Worm (Caenorhabditis elegans) whole organism, late embryonic: ENCODE results near the gene clp-9.

Source experiments
- C08G9.2 ChIP-seq: sonication (generic microtip); optimal IDR thresholded peaks from 2 replicates; lab custom pipeline; 2016; ENCODE audit warnings: mild to moderate bottlenecking, missing genetic modification characterization, moderate library complexity, missing compliant biosample characterization
- C38D4.7 ChIP-seq: fragments of 200-800 bp; sonication (Bioruptor generic); optimal IDR thresholded peaks from 2 replicates; lab custom pipeline; 2018; ENCODE audit warnings: mild to moderate bottlenecking, missing genetic modification characterization, moderate library complexity, missing compliant biosample characterization
- K02D7.2 ChIP-seq: sonication (generic microtip); optimal IDR thresholded peaks from 2 replicates; lab custom pipeline; 2017; ENCODE audit warnings: mild to moderate bottlenecking, missing genetic modification characterization, missing compliant biosample characterization
- T23F11.4 ChIP-seq: fragments of 200-800 bp; sonication (Bioruptor generic); optimal IDR thresholded peaks from 2 replicates; lab custom pipeline; 2018; ENCODE audit warnings: mild to moderate bottlenecking, missing genetic modification characterization, missing compliant biosample characterization
- Y22D7AL.16 ChIP-seq: sonication (generic microtip); optimal IDR thresholded peaks from 2 replicates; lab custom pipeline; 2016; ENCODE audit warnings: missing genetic modification characterization, missing compliant biosample characterization
- ama-1 ChIP-seq: fragments of 150-350 bp; optimal IDR thresholded peaks from 2 replicates; lab custom pipeline; 2014
- ceh-14 ChIP-seq: sonication (generic microtip); optimal IDR thresholded peaks from 2 replicates; lab custom pipeline; 2016; ENCODE audit warnings: missing genotype, missing genetic modification characterization, missing compliant biosample characterization
- ceh-18 ChIP-seq: sonication (generic microtip); optimal IDR thresholded peaks from 2 replicates; lab custom pipeline; 2016; ENCODE audit warnings: missing genetic modification characterization, missing compliant biosample characterization
- ceh-2 ChIP-seq: sonication (generic microtip); optimal IDR thresholded peaks from 2 replicates; lab custom pipeline; 2016; ENCODE audit warnings: missing genotype, missing genetic modification characterization, missing compliant biosample characterization
- ceh-22 ChIP-seq: sonication (generic microtip); optimal IDR thresholded peaks from 2 replicates; lab custom pipeline; 2017; ENCODE audit warnings: missing biosample characterization, missing genetic modification characterization
- ceh-24 ChIP-seq: sonication (generic microtip); optimal IDR thresholded peaks from 2 replicates; lab custom pipeline; 2016; ENCODE audit warnings: mild to moderate bottlenecking, missing genetic modification characterization, missing compliant biosample characterization
- ceh-34 ChIP-seq: sonication (generic microtip); optimal IDR thresholded peaks from 2 replicates; lab custom pipeline; 2016; ENCODE audit warnings: mild to moderate bottlenecking, missing genetic modification characterization, missing compliant biosample characterization
- ceh-45 ChIP-seq: fragments of 200-800 bp; sonication (Bioruptor generic); IDR thresholded peaks from 2 replicates; pipeline ENCODE4 v1.3.6; 2022; ENCODE audit warnings: missing genetic modification reagents, missing genetic modification characterization, missing compliant biosample characterization
- ceh-6 ChIP-seq: fragments of 200-800 bp; sonication (Bioruptor generic); optimal IDR thresholded peaks from 2 replicates; lab custom pipeline; 2018; ENCODE audit warnings: mild to moderate bottlenecking, missing genetic modification characterization, missing compliant biosample characterization
- ceh-9 ChIP-seq: sonication (generic microtip); optimal IDR thresholded peaks from 2 replicates; lab custom pipeline; 2016; ENCODE audit warnings: mild to moderate bottlenecking, missing genetic modification characterization, inconsistent platforms, missing compliant biosample characterization
- che-1 ChIP-seq: sonication (generic microtip); optimal IDR thresholded peaks from 2 replicates; lab custom pipeline; 2016; ENCODE audit warnings: mild to moderate bottlenecking, missing genetic modification characterization, missing compliant biosample characterization
- dmd-4 ChIP-seq: sonication (generic microtip); optimal IDR thresholded peaks from 2 replicates; lab custom pipeline; 2016; ENCODE audit warnings: borderline replicate concordance, missing genetic modification characterization, missing compliant biosample characterization
- dve-1 ChIP-seq: sonication (generic microtip); optimal IDR thresholded peaks from 2 replicates; lab custom pipeline; 2017; ENCODE audit warnings: antibody characterized with exemption, mild to moderate bottlenecking, missing genetic modification characterization, missing compliant biosample characterization
- ets-4 ChIP-seq: sonication (generic microtip); optimal IDR thresholded peaks from 2 replicates; lab custom pipeline; 2016; ENCODE audit warnings: missing genetic modification characterization, missing compliant biosample characterization
- eyg-1 ChIP-seq: sonication (generic microtip); optimal IDR thresholded peaks from 2 replicates; lab custom pipeline; 2016; ENCODE audit warnings: missing genotype, missing genetic modification characterization, missing compliant biosample characterization
- fax-1 ChIP-seq: sonication (generic microtip); optimal IDR thresholded peaks from 2 replicates; lab custom pipeline; 2016; ENCODE audit warnings: missing genotype, missing genetic modification characterization, missing compliant biosample characterization
- gmeb-2 ChIP-seq: sonication (generic microtip); optimal IDR thresholded peaks from 2 replicates; lab custom pipeline; 2016; ENCODE audit warnings: missing genetic modification characterization, inconsistent platforms, missing compliant biosample characterization
- hlh-13 ChIP-seq: fragments of 200-800 bp; sonication (Bioruptor generic); optimal IDR thresholded peaks from 2 replicates; lab custom pipeline; 2018; ENCODE audit warnings: mild to moderate bottlenecking, missing genetic modification characterization, missing compliant biosample characterization
- hlh-30 ChIP-seq: sonication (generic microtip); optimal IDR thresholded peaks from 2 replicates; lab custom pipeline; 2017; ENCODE audit warnings: antibody characterized with exemption, missing genetic modification characterization, missing compliant biosample characterization; ENCODE audit not compliant: insufficient read depth
- hlh-8 ChIP-seq: sonication (generic microtip); optimal IDR thresholded peaks from 2 replicates; lab custom pipeline; 2016; ENCODE audit warnings: missing genotype, missing genetic modification characterization, missing compliant biosample characterization
- lim-6 ChIP-seq: sonication (generic microtip); optimal IDR thresholded peaks from 2 replicates; lab custom pipeline; 2016; ENCODE audit warnings: missing genetic modification characterization, missing compliant biosample characterization
- lin-11 ChIP-seq: fragments of 200-800 bp; sonication (Bioruptor generic); optimal IDR thresholded peaks from 2 replicates; lab custom pipeline; 2018; ENCODE audit warnings: mild to moderate bottlenecking, missing genetic modification characterization, missing compliant biosample characterization
- madf-2 ChIP-seq: sonication (generic microtip); optimal IDR thresholded peaks from 2 replicates; lab custom pipeline; 2017; ENCODE audit warnings: missing genetic modification characterization, missing compliant biosample characterization
- nhr-11 ChIP-seq: fragments of 150-350 bp; optimal IDR thresholded peaks from 2 replicates; lab custom pipeline; 2014; ENCODE audit warnings: missing biosample characterization, missing genetic modification characterization
- nhr-232 ChIP-seq: sonication (generic microtip); optimal IDR thresholded peaks from 2 replicates; lab custom pipeline; 2016; ENCODE audit warnings: missing genetic modification characterization, missing compliant biosample characterization
- odd-2 ChIP-seq: sonication (generic microtip); optimal IDR thresholded peaks from 2 replicates; lab custom pipeline; 2017; ENCODE audit warnings: antibody characterized with exemption, mild to moderate bottlenecking, missing genetic modification characterization, missing compliant biosample characterization
- pag-3 ChIP-seq: sonication (generic microtip); optimal IDR thresholded peaks from 2 replicates; lab custom pipeline; 2016; ENCODE audit warnings: missing compliant biosample characterization, missing genetic modification characterization, borderline replicate concordance
- pat-9 ChIP-seq: fragments of 200-800 bp; sonication (Bioruptor generic); optimal IDR thresholded peaks from 2 replicates; lab custom pipeline; 2018; ENCODE audit warnings: mild to moderate bottlenecking, missing genetic modification characterization, moderate library complexity, missing compliant biosample characterization
- pax-1 ChIP-seq: fragments of 150-350 bp; optimal IDR thresholded peaks from 2 replicates; lab custom pipeline; 2014; ENCODE audit warnings: missing biosample characterization, missing genetic modification characterization
- pros-1 ChIP-seq: fragments of 150-350 bp; optimal IDR thresholded peaks from 2 replicates; lab custom pipeline; 2014; ENCODE audit warnings: missing biosample characterization, missing genetic modification reagents, missing genetic modification characterization
- ref-2 ChIP-seq: sonication (generic microtip); optimal IDR thresholded peaks from 2 replicates; lab custom pipeline; 2016; ENCODE audit warnings: missing genetic modification characterization, missing compliant biosample characterization
- sdc-2 ChIP-seq: sonication (generic microtip); optimal IDR thresholded peaks from 2 replicates; lab custom pipeline; 2016; ENCODE audit warnings: missing genotype, missing genetic modification characterization, missing compliant biosample characterization
- sox-4 ChIP-seq: sonication (generic microtip); optimal IDR thresholded peaks from 2 replicates; lab custom pipeline; 2017; ENCODE audit warnings: mild to moderate bottlenecking, missing genetic modification characterization, inconsistent platforms, missing compliant biosample characterization
- tbx-2 ChIP-seq: sonication (generic microtip); optimal IDR thresholded peaks from 2 replicates; lab custom pipeline; 2016; ENCODE audit warnings: missing genetic modification characterization, missing compliant biosample characterization
- unc-3 ChIP-seq, 2 experiments: fragments of 200-800 bp in 1 of 2; sonication (Bioruptor generic) in 1 of 2; sonication (generic microtip) in 1 of 2; conservative IDR thresholded peaks in 1 of 2; optimal IDR thresholded peaks in 1 of 2; 2 replicates each; pipeline versions ENCODE4 v1.3.6 to Lab custom; 2016 to 2022; ENCODE audit warnings: missing compliant biosample characterization in 2 of 2, missing genetic modification characterization in 2 of 2, missing genetic modification reagents in 1 of 2
- unc-42 ChIP-seq: sonication (generic microtip); optimal IDR thresholded peaks from 2 replicates; lab custom pipeline; 2016; ENCODE audit warnings: missing genotype, missing genetic modification characterization, missing compliant biosample characterization
- unc-86 ChIP-seq: sonication (generic microtip); optimal IDR thresholded peaks from 2 replicates; lab custom pipeline; 2016; ENCODE audit warnings: missing genetic modification characterization, missing compliant biosample characterization
- ztf-16 ChIP-seq: sonication (generic microtip); optimal IDR thresholded peaks from 2 replicates; lab custom pipeline; 2017; ENCODE audit warnings: missing genetic modification characterization, missing compliant biosample characterization

The clp-9 gene

DNA sequence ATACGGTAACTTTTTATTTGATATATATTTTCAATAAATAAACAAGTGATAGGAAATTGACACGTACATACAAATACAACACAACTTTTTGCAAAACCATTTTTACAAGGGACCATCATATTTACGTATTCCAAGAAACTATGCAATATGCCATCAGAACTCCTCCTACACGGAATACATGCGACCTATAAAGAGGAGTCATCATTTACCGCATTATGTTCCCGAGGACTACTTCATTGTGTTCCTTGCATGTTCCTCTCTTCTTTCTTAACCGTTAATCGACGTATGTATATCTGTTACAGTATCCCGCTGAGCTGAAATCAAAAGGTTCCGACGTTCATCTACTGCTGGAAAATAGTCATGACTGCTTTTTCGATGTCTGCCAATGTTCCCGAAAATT, 32.6 kb upstream of the clp-9 start, which contains the start of gene C50H2.5:
Gene C50H2.5, plus strand, starts transcription at position 301 of the 400 bp plus-strand sequence.
- no peak for TF ChIP-seq ama-1 (lab: Kevin White, UChicago)
- no peak for TF ChIP-seq Y22D7AL.16 (tag; lab: Kevin White, UChicago)
- no peak for TF ChIP-seq madf-2 (tag; lab: Kevin White, UChicago)
- no peak for TF ChIP-seq dve-1 (tag; lab: Kevin White, UChicago)
- TF ChIP-seq odd-2 (tag; lab: Kevin White, UChicago): no peak
- no peak for TF ChIP-seq pros-1 (tag; lab: Kevin White, UChicago)
- no peak for TF ChIP-seq ztf-16 (tag; lab: Kevin White, UChicago)
- no peak for TF ChIP-seq fax-1 (tag; lab: Kevin White, UChicago)
- no peak for TF ChIP-seq dmd-4
- TF ChIP-seq pax-1 (tag; lab: Kevin White, UChicago): no peak
- no peak for TF ChIP-seq lim-6 (tag; lab: Kevin White, UChicago)
- no peak for TF ChIP-seq C08G9.2 (tag; lab: Kevin White, UChicago)

DNA sequence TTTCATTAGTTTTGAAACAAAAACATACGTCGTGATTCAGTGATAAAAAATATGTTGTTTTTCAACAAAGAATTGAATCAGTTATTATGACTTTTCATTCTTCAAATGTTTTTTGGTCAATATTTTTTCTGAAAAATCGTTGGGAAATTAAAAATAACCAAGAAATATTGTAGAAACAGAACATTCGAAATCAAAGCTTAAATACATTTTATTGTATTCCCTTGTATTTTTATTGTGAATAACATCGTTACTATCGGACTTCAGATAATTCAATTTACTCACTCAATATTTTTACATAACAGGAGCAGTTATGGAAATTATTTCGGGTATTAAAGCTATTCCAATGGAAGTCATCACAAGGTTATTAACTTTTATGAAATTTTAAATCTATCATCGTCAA, 30.9 kb upstream of the clp-9 start, which contains the start of gene C50H2.4:
Gene C50H2.4, plus strand, starts transcription at position 301 of the 400 bp plus-strand sequence.
- TF ChIP-seq nhr-232: no peak
- TF ChIP-seq sox-4 (tag; lab: Kevin White, UChicago): no peak
- no peak for TF ChIP-seq ref-2 (tag; lab: Kevin White, UChicago)
- TF ChIP-seq ceh-22: no peak
- TF ChIP-seq ceh-2 (tag; lab: Kevin White, UChicago): no peak
- TF ChIP-seq C38D4.7 (GFP tag; lab: Kevin White, UChicago): no peak
- TF ChIP-seq ceh-14 (tag; lab: Kevin White, UChicago): no peak

DNA sequence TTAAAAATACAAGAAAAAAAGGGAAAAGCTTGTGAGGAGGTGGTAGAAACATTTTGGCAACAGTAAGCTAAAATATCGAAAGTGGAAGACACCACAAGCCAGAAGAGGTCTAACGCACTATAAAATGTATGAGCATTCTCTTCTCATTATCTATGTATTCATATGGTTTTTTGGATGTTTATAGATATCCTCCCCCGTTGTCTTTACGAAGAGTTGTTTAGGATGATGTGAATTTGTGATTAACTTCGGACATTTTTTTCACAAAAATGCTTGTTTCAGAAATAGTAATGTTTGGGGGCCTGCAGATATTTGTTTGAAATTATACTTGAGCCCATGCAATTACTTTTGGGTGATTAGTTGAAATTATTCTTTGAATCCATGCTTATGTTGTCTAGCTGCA, 29.3 kb upstream of the clp-9 start, which contains the start of gene mec-9:
Gene mec-9, minus strand, starts transcription at position 101 of the 400 bp plus-strand sequence.
- TF ChIP-seq gmeb-2 (no peak), hlh-13 (GFP tag; lab: Kevin White, UChicago) (no peak), ceh-6 (GFP tag; lab: Kevin White, UChicago) (no peak), pag-3 (tag; lab: Kevin White, UChicago) (no peak), eyg-1 (tag; lab: Kevin White, UChicago) (no peak), K02D7.2 (no peak), unc-42 (no peak), ets-4 (tag; lab: Kevin White, UChicago) (no peak), pros-1 (tag; lab: Kevin White, UChicago) (no peak), pat-9 (tag; lab: Kevin White, UChicago) (no peak), hlh-8 (tag; lab: Kevin White, UChicago) (no peak), hlh-30 (tag; lab: Kevin White, UChicago) (no peak), pax-1 (tag; lab: Kevin White, UChicago) (no peak), lin-11 (no peak), T23F11.4 (GFP tag; lab: Kevin White, UChicago) (no peak)
- TF ChIP-seq, all 69 proteins: peak for 0

DNA sequence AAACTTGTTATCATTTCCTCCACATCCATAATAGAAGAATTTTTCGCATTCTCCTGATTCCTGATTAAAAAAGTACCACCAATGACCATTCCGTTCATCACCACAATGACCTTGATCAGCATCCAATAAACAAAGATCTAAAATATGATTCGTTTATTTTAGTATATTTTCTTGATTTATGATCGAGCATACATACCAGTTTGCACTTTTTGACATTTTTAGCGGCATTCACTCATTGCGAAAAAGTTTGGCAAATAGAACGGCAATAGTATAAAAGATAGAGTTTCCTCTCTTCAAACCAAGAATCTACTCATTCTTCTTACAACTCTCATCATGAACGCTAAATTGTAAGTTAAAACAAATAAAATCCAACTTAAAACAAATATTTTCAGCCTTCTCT, 28.1 kb upstream of the clp-9 start, which contains the start of gene fipr-10:
Gene fipr-10, plus strand, starts transcription at position 301 of the 400 bp plus-strand sequence.
- TF ChIP-seq unc-3 (GFP tag; conservative IDR thresholded peaks at IDR 0.05; lab: Robert Waterston, UW): no peak
- no peak for TF ChIP-seq unc-3 (tag; optimal IDR thresholded peaks at IDR 0.05; lab: Kevin White, UChicago)
- no peak for TF ChIP-seq nhr-11 (tag; lab: Kevin White, UChicago)
- no peak for TF ChIP-seq unc-86
- TF ChIP-seq che-1: no peak
- no peak for TF ChIP-seq ref-2 (tag; lab: Kevin White, UChicago)
- no peak for TF ChIP-seq ceh-34 (tag; lab: Kevin White, UChicago)
- no peak for TF ChIP-seq pat-9 (tag; lab: Kevin White, UChicago)
- TF ChIP-seq tbx-2 (tag; lab: Kevin White, UChicago): no peak
- no peak for TF ChIP-seq pag-3 (tag; lab: Kevin White, UChicago)
- no peak for TF ChIP-seq ceh-24
- TF ChIP-seq ceh-18 (tag; lab: Kevin White, UChicago): no peak
- TF ChIP-seq ceh-45 (GFP tag; lab: Robert Waterston, UW): no peak
- TF ChIP-seq ama-1 (lab: Kevin White, UChicago): no peak
- no peak for TF ChIP-seq ceh-9 (tag; lab: Kevin White, UChicago)
- no peak for TF ChIP-seq sdc-2 (tag; lab: Kevin White, UChicago)
- no peak for TF ChIP-seq dmd-4
